Fruit fly (Drosophila melanogaster): ENCODE results near the gene Pfdn4.

- no peak for TF ChIP-seq CTCF (optimal IDR thresholded peaks at IDR 0.05)
- no peak for TF ChIP-seq CG8478 (optimal IDR thresholded peaks at IDR 0.05)
Measured at dm6 chr3L:5353484-5354056, 14.2 kb downstream of the Pfdn4 start.

Measured in S2 (cell line).